Worm (Caenorhabditis elegans): ENCODE results near the gene ZK721.3.

ZK721.3 gene

ce11 chrX:8744192-8744985 lies 39.9 kb upstream of the ZK721.3 start:
- TF ChIP-seq fkh-10 (GFP tag; optimal IDR thresholded peaks at IDR 0.05) (no peak), lsy-12 (tag; optimal IDR thresholded peaks at IDR 0.05) (no peak), snpc-4 (tag; optimal IDR thresholded peaks at IDR 0.05) (no peak), ceh-9 (tag; optimal IDR thresholded peaks at IDR 0.05) (no peak), jun-1 (tag; optimal IDR thresholded peaks at IDR 0.05) (no peak), hmg-11 (tag; optimal IDR thresholded peaks at IDR 0.05) (no peak), nhr-12 (tag; optimal IDR thresholded peaks at IDR 0.05) (no peak), pqm-1 (tag; optimal IDR thresholded peaks at IDR 0.05) (no peak), nhr-237 (tag; optimal IDR thresholded peaks at IDR 0.05) (no peak), pha-4 (tag; optimal IDR thresholded peaks at IDR 0.05) (no peak), elt-1 (tag; optimal IDR thresholded peaks at IDR 0.05) (no peak), ceh-16 (tag; optimal IDR thresholded peaks at IDR 0.05) (no peak), daf-12 (tag; optimal IDR thresholded peaks at IDR 0.05) (no peak)

ce11 chrX:8745524-8745923 lies 38.8 kb upstream of the ZK721.3 start:
- TF ChIP-seq nhr-11 (tag; optimal IDR thresholded peaks at IDR 0.05) (no peak), nhr-23 (tag; optimal IDR thresholded peaks at IDR 0.05) (no peak), nhr-43 (tag; optimal IDR thresholded peaks at IDR 0.05; ENCODE audit: poor library complexity, severe bottlenecking) (no peak), ztf-4 (tag; optimal IDR thresholded peaks at IDR 0.05) (no peak), nhr-28 (tag; optimal IDR thresholded peaks at IDR 0.05) (no peak), nfya-1 (tag; optimal IDR thresholded peaks at IDR 0.05; ENCODE audit: insufficient read depth) (no peak), nhr-76 (tag; optimal IDR thresholded peaks at IDR 0.05) (no peak), skn-1 (tag; optimal IDR thresholded peaks at IDR 0.05) (no peak), lin-15B (tag; optimal IDR thresholded peaks at IDR 0.05) (no peak), unc-62 (GFP tag; optimal IDR thresholded peaks at IDR 0.05) (no peak), snpc-4 (tag; optimal IDR thresholded peaks at IDR 0.05) (no peak), nhr-237 (tag; optimal IDR thresholded peaks at IDR 0.05) (no peak), fkh-2 (tag; optimal IDR thresholded peaks at IDR 0.05) (no peak), aly-2 (tag; optimal IDR thresholded peaks at IDR 0.05) (no peak), hmg-11 (tag; optimal IDR thresholded peaks at IDR 0.05) (no peak), tbx-2 (tag; optimal IDR thresholded peaks at IDR 0.05) (no peak)

- TF ChIP-seq elt-3 (tag; optimal IDR thresholded peaks at IDR 0.05): peak; percentile 9 to 97 (median 97)
- no peak for TF ChIP-seq lsy-12 (tag; optimal IDR thresholded peaks at IDR 0.05)
- peak; percentile 97 for TF ChIP-seq pqm-1 (tag; optimal IDR thresholded peaks at IDR 0.05)
- peak; percentile 42 for TF ChIP-seq nhr-43 (tag; optimal IDR thresholded peaks at IDR 0.05; ENCODE audit: poor library complexity, severe bottlenecking)
- TF ChIP-seq ztf-4 (tag; optimal IDR thresholded peaks at IDR 0.05): no peak
- peak; percentile 48 for TF ChIP-seq lin-39 (tag; optimal IDR thresholded peaks at IDR 0.05)
- TF ChIP-seq pha-4 (tag; optimal IDR thresholded peaks at IDR 0.05): peak; percentile 74
- peak; percentile 94 for TF ChIP-seq elt-2 (tag; optimal IDR thresholded peaks at IDR 0.05)
- peak; percentile 48 for TF ChIP-seq nhr-23 (tag; optimal IDR thresholded peaks at IDR 0.05)
- TF ChIP-seq ceh-16 (tag; optimal IDR thresholded peaks at IDR 0.05): no peak
- TF ChIP-seq jun-1 (tag; optimal IDR thresholded peaks at IDR 0.05): peak; percentile 74
- no peak for TF ChIP-seq lin-15B (tag; optimal IDR thresholded peaks at IDR 0.05)
- TF ChIP-seq nhr-77 (tag; optimal IDR thresholded peaks at IDR 0.05): no peak
- no peak for TF ChIP-seq egl-5 (tag; optimal IDR thresholded peaks at IDR 0.05)
- TF ChIP-seq elt-1 (tag; optimal IDR thresholded peaks at IDR 0.05): no peak
- TF ChIP-seq R02D3.7 (tag; optimal IDR thresholded peaks at IDR 0.05): no peak
- no peak for TF ChIP-seq nhr-76 (tag; optimal IDR thresholded peaks at IDR 0.05)
- TF ChIP-seq nhr-25 (tag; optimal IDR thresholded peaks at IDR 0.05): peak; percentile 52
- no peak for TF ChIP-seq ama-1 (optimal IDR thresholded peaks at IDR 0.05)
Observed at ce11 chrX:8750209-8750608, 34.1 kb upstream of the ZK721.3 start.

- TF ChIP-seq elt-3 (tag; optimal IDR thresholded peaks at IDR 0.05) (no peak), ama-1 (optimal IDR thresholded peaks at IDR 0.05) (peak; percentile 68)
Observed at ce11 chrX:8750660-8751059, 33.7 kb upstream of the ZK721.3 start, which contains the start of gene asns-2. asns-2 (minus strand) TSS chrX:8750941.
